Worm (Caenorhabditis elegans) whole organism, L2 larva: ENCODE results near the gene F16G10.14.

Source experiments
- Y55F3AM.14 ChIP-seq: fragments of 200-800 bp; sonication (Bioruptor generic); optimal IDR thresholded peaks from 2 replicates; lab custom pipeline; 2018; ENCODE audit warnings: mild to moderate bottlenecking, missing genetic modification characterization, missing compliant biosample characterization
- ZK546.5 ChIP-seq: sonication (generic microtip); optimal IDR thresholded peaks from 2 replicates; lab custom pipeline; 2017; ENCODE audit warnings: missing biosample characterization, missing genetic modification characterization
- alr-1 ChIP-seq: fragments of 150-350 bp; optimal IDR thresholded peaks from 2 replicates; lab custom pipeline; 2014; ENCODE audit warnings: missing biosample characterization, missing genetic modification characterization
- lin-11 ChIP-seq: fragments of 150-350 bp; sonication (generic microtip); optimal IDR thresholded peaks from 2 replicates; lab custom pipeline; 2014; ENCODE audit warnings: missing biosample characterization, missing genetic modification characterization, inconsistent platforms, mixed read lengths
- nhr-11 ChIP-seq: fragments of 150-350 bp; optimal IDR thresholded peaks from 2 replicates; lab custom pipeline; 2014; ENCODE audit warnings: missing biosample characterization, missing genetic modification characterization
- nhr-129 ChIP-seq: fragments of 150-350 bp; optimal IDR thresholded peaks from 2 replicates; lab custom pipeline; 2014; ENCODE audit warnings: missing biosample characterization, missing genetic modification characterization
- nhr-25 ChIP-seq: fragments of 150-350 bp; sonication (generic microtip); optimal IDR thresholded peaks from 3 replicates; lab custom pipeline; 2014; ENCODE audit warnings: missing biosample characterization, missing genetic modification characterization
- snpc-4 ChIP-seq: fragments of 150-350 bp; optimal IDR thresholded peaks from 2 replicates; lab custom pipeline; 2014; ENCODE audit warnings: missing biosample characterization, missing genetic modification characterization

DNA sequence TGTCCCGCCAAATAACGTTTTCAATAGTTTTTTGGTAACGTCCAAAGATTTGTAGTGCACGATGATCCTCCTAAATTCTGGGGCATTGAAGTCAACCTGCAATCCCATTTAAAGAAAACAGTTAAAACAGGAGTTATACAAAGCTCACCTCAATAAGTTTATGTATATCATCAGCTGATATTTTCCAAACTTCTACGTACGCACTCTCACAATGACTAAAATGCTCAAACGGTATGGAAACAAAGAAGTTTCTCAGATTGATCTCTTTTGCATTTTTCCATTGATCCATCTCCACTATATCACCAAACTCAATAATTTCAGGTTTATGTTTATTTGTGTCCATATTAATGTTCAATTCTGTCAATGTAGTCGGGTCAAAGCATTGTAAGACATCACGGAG lies 12.8 kb upstream of the F16G10.14 start:
- no peak for TF ChIP-seq lin-11 (tag; lab: Kevin White, UChicago)
- no peak for TF ChIP-seq alr-1 (tag; lab: Kevin White, UChicago)
- no peak for TF ChIP-seq snpc-4 (tag; lab: Kevin White, UChicago)
- TF ChIP-seq Y55F3AM.14 (GFP tag; lab: Kevin White, UChicago): no peak
- no peak for TF ChIP-seq nhr-129 (tag; lab: Kevin White, UChicago)
- TF ChIP-seq ZK546.5 (tag; lab: Kevin White, UChicago): no peak
- no peak for TF ChIP-seq nhr-11 (tag; lab: Kevin White, UChicago)
- no peak for TF ChIP-seq nhr-25 (tag; lab: Kevin White, UChicago)
